Comparison of ENCODE assay signal across 1 fruit fly cellular context in genomic region chrX:7651657-7652056, dm6.
TF ChIP-seq lines count a peak whose summit lies in the region.

No protein-coding gene starts in this region.

TF ChIP-seq in whole organism, embryonic, 481 proteins besides CTCF, POLR2A, EP300 and RAD21 (continued from another document and continues in another):
- TF ChIP-seq CG4360 (GFP tag; IDR thresholded peaks at IDR 0.05; lab: Robert Waterston, UW) = peak; percentile 55
- TF ChIP-seq dimm (GFP tag; IDR thresholded peaks at IDR 0.05; lab: Robert Waterston, UW) = no peak
- peak; percentile 39 for TF ChIP-seq CG10654 (GFP tag; optimal IDR thresholded peaks at IDR 0.05; lab: Kevin White, UChicago)
- TF ChIP-seq CG1602 (GFP tag; optimal IDR thresholded peaks at IDR 0.05; lab: Kevin White, UChicago) = peak; percentile 45
- no peak for TF ChIP-seq aop (GFP tag; IDR thresholded peaks at IDR 0.05; lab: Robert Waterston, UW)
- peak; percentile 69 for TF ChIP-seq dmrt99B (tag; optimal IDR thresholded peaks at IDR 0.05; lab: Kevin White, UChicago)
- TF ChIP-seq hb (GFP tag; IDR thresholded peaks at IDR 0.05; lab: Robert Waterston, UW; ENCODE audit: partially characterized antibody) = no peak
- no peak for TF ChIP-seq sqz (GFP tag; optimal IDR thresholded peaks at IDR 0.05; lab: Kevin White, UChicago)
- peak; percentile 39; the same call in 1 of the 2 replicates for TF ChIP-seq ranshi (GFP tag; IDR thresholded peaks at IDR 0.05; lab: Robert Waterston, UW)
- no peak for TF ChIP-seq Trl (optimal IDR thresholded peaks at IDR 0.05; lab: Kevin White, UChicago)
- peak; percentile 49 for TF ChIP-seq Trl (GFP tag; optimal IDR thresholded peaks at IDR 0.05; lab: Kevin White, UChicago)
- TF ChIP-seq CG14860 (GFP tag; IDR thresholded peaks at IDR 0.05; lab: Robert Waterston, UW; ENCODE audit: partially characterized antibody) = no peak
- peak; percentile 62 for TF ChIP-seq HLH3B (GFP tag; IDR thresholded peaks at IDR 0.05; lab: Robert Waterston, UW)
- TF ChIP-seq Oli (tag; optimal IDR thresholded peaks at IDR 0.05; lab: Kevin White, UChicago) = peak; percentile 74
- peak; percentile 33; the same call in 1 of the 3 replicates for TF ChIP-seq gce (GFP tag; IDR thresholded peaks at IDR 0.05; lab: Robert Waterston, UW)
- peak; percentile 68 for TF ChIP-seq nmo (GFP tag; optimal IDR thresholded peaks at IDR 0.05; lab: Kevin White, UChicago)
- peak; percentile 35 for TF ChIP-seq Bdp1 (GFP tag; optimal IDR thresholded peaks at IDR 0.05; lab: Kevin White, UChicago)
- no peak for TF ChIP-seq bbx (GFP tag; IDR thresholded peaks at IDR 0.05; lab: Robert Waterston, UW; ENCODE audit: partially characterized antibody)
- no peak for TF ChIP-seq TFAM (GFP tag; optimal IDR thresholded peaks at IDR 0.05; lab: Kevin White, UChicago)
- no peak for TF ChIP-seq Oaz (GFP tag; IDR thresholded peaks at IDR 0.05; lab: Robert Waterston, UW)
- TF ChIP-seq CG31388 (GFP tag; optimal IDR thresholded peaks at IDR 0.05; lab: Kevin White, UChicago) = no peak
- TF ChIP-seq ind (GFP tag; optimal IDR thresholded peaks at IDR 0.05; lab: Kevin White, UChicago) = peak; percentile 70
- TF ChIP-seq CG9215 (GFP tag; IDR thresholded peaks at IDR 0.05; lab: Robert Waterston, UW) = peak; percentile 28; the same call in 1 of the 2 replicates
- no peak for TF ChIP-seq Lpt (GFP tag; optimal IDR thresholded peaks at IDR 0.05; lab: Kevin White, UChicago)
- TF ChIP-seq sim (GFP tag; IDR thresholded peaks at IDR 0.05; lab: Robert Waterston, UW) = no peak
- peak; percentile 57 for TF ChIP-seq HLH54F (GFP tag; optimal IDR thresholded peaks at IDR 0.05; lab: Kevin White, UChicago)
- peak; percentile 64 for TF ChIP-seq CG3847 (GFP tag; IDR thresholded peaks at IDR 0.05; lab: Robert Waterston, UW)
- TF ChIP-seq sr (GFP tag; IDR thresholded peaks at IDR 0.05; lab: Robert Waterston, UW) = no peak; the same call in 2 of the 3 replicates
- no peak for TF ChIP-seq tna (GFP tag; IDR thresholded peaks at IDR 0.05; lab: Robert Waterston, UW; ENCODE audit: partially characterized antibody)
- peak; percentile 58 for TF ChIP-seq CG6272 (GFP tag; IDR thresholded peaks at IDR 0.05; lab: Robert Waterston, UW)
- TF ChIP-seq CG7372 (GFP tag; IDR thresholded peaks at IDR 0.05; lab: Robert Waterston, UW) = peak; percentile 45; the same call in 1 of the 2 replicates
- TF ChIP-seq chm (GFP tag; IDR thresholded peaks at IDR 0.05; lab: Robert Waterston, UW) = peak; percentile 70
- TF ChIP-seq CG3838 (GFP tag; optimal IDR thresholded peaks at IDR 0.05; lab: Kevin White, UChicago) = peak; percentile 6
- TF ChIP-seq Six4 (GFP tag; optimal IDR thresholded peaks at IDR 0.05; lab: Kevin White, UChicago) = peak; percentile 42
- TF ChIP-seq CG13123 (GFP tag; optimal IDR thresholded peaks at IDR 0.05; lab: Kevin White, UChicago) = no peak
- TF ChIP-seq nerfin-1 (tag; optimal IDR thresholded peaks at IDR 0.05; lab: Kevin White, UChicago) = peak; percentile 42
- TF ChIP-seq Dref (GFP tag; IDR thresholded peaks at IDR 0.05; lab: Robert Waterston, UW) = 0 out of 2 replicates have a peak, but pooled peaks have one; percentile 18
- peak; percentile 81 for TF ChIP-seq CG11456 (GFP tag; IDR thresholded peaks at IDR 0.05; lab: Robert Waterston, UW)
- peak; percentile 62 for TF ChIP-seq CG6689 (GFP tag; IDR thresholded peaks at IDR 0.05; lab: Robert Waterston, UW)
- TF ChIP-seq CG10147 (GFP tag; optimal IDR thresholded peaks at IDR 0.05; lab: Kevin White, UChicago) = peak; percentile 21
- TF ChIP-seq az2 (GFP tag; optimal IDR thresholded peaks at IDR 0.05; lab: Kevin White, UChicago) = peak; percentile 73
- no peak for TF ChIP-seq crol (GFP tag; IDR thresholded peaks at IDR 0.05; lab: Robert Waterston, UW)
- TF ChIP-seq Fer1 (GFP tag; optimal IDR thresholded peaks at IDR 0.05; lab: Kevin White, UChicago) = peak; percentile 42
- peak; percentile 41; the same call in 1 of the 2 replicates for TF ChIP-seq CG10959 (GFP tag; IDR thresholded peaks at IDR 0.05; lab: Robert Waterston, UW)
- peak; percentile 35 for TF ChIP-seq CG8089 (GFP tag; optimal IDR thresholded peaks at IDR 0.05; lab: Kevin White, UChicago)
- no peak for TF ChIP-seq CG4328 (GFP tag; optimal IDR thresholded peaks at IDR 0.05; lab: Kevin White, UChicago)
- no peak for TF ChIP-seq ato (GFP tag; IDR thresholded peaks at IDR 0.05; lab: Robert Waterston, UW; ENCODE audit: partially characterized antibody)
- peak; percentile 66 for TF ChIP-seq bab2 (GFP tag; optimal IDR thresholded peaks at IDR 0.05; lab: Kevin White, UChicago)
- TF ChIP-seq sens (GFP tag; lab: Kevin White, UChicago) = peak; percentile 86
- peak; percentile 38 for TF ChIP-seq CG18011 (GFP tag; optimal IDR thresholded peaks at IDR 0.05; lab: Kevin White, UChicago)
- TF ChIP-seq CG11085 (GFP tag; IDR thresholded peaks at IDR 0.05; lab: Robert Waterston, UW) = no peak
- peak; percentile 69 for TF ChIP-seq dmrt11E (tag; optimal IDR thresholded peaks at IDR 0.05; lab: Kevin White, UChicago)
- no peak for TF ChIP-seq bowl (GFP tag; IDR thresholded peaks at IDR 0.05; lab: Robert Waterston, UW)
- peak in 1 of 2 experiments; percentile 44 for TF ChIP-seq Pdp1 (GFP tag; optimal IDR thresholded peaks at IDR 0.05; lab: Kevin White, UChicago)
- no peak for TF ChIP-seq Sin3A (optimal IDR thresholded peaks at IDR 0.05; lab: Kevin White, UChicago)
- no peak for TF ChIP-seq CG7271 (tag; optimal IDR thresholded peaks at IDR 0.05; lab: Kevin White, UChicago)
- peak; percentile 70; the same call in 2 of the 3 replicates for TF ChIP-seq H15 (GFP tag; IDR thresholded peaks at IDR 0.05; lab: Robert Waterston, UW)
- peak; percentile 30 for TF ChIP-seq ems (GFP tag; optimal IDR thresholded peaks at IDR 0.05; lab: Kevin White, UChicago)
- no peak for TF ChIP-seq hbn (GFP tag; IDR thresholded peaks at IDR 0.05; lab: Robert Waterston, UW; ENCODE audit: partially characterized antibody)
- TF ChIP-seq CG4820 (GFP tag; optimal IDR thresholded peaks at IDR 0.05; lab: Kevin White, UChicago) = peak; percentile 63
- TF ChIP-seq ro (GFP tag; IDR thresholded peaks at IDR 0.05; lab: Robert Waterston, UW) = peak; percentile 22; the same call in 1 of the 2 replicates
- TF ChIP-seq CG14667 (GFP tag; IDR thresholded peaks at IDR 0.05; lab: Robert Waterston, UW) = peak; percentile 40; the same call in 1 of the 2 replicates
- peak; percentile 12 for TF ChIP-seq CG6254 (GFP tag; optimal IDR thresholded peaks at IDR 0.05; lab: Kevin White, UChicago)
- TF ChIP-seq chif (GFP tag; optimal IDR thresholded peaks at IDR 0.05; lab: Kevin White, UChicago) = peak; percentile 68 to 73
- TF ChIP-seq CG7745 (tag; optimal IDR thresholded peaks at IDR 0.05; lab: Kevin White, UChicago) = no peak
- no peak for TF ChIP-seq Sry-β (GFP tag; optimal IDR thresholded peaks at IDR 0.05; lab: Kevin White, UChicago)
- TF ChIP-seq BtbVII (GFP tag; optimal IDR thresholded peaks at IDR 0.05; lab: Kevin White, UChicago) = peak; percentile 45
- TF ChIP-seq ci (GFP tag; IDR thresholded peaks at IDR 0.05; lab: Robert Waterston, UW) = peak; percentile 87
- TF ChIP-seq hth (optimal IDR thresholded peaks at IDR 0.05; lab: Kevin White, UChicago) = no peak
- TF ChIP-seq sob (GFP tag; IDR thresholded peaks at IDR 0.05; lab: Robert Waterston, UW) = peak; percentile 81
- TF ChIP-seq Ets97D (GFP tag; optimal IDR thresholded peaks at IDR 0.05; lab: Kevin White, UChicago) = no peak
- no peak for TF ChIP-seq cg (GFP tag; optimal IDR thresholded peaks at IDR 0.05; lab: Kevin White, UChicago)
- TF ChIP-seq Atf6 (GFP tag; IDR thresholded peaks at IDR 0.05; lab: Robert Waterston, UW) = no peak
- TF ChIP-seq B-H1 (GFP tag; IDR thresholded peaks at IDR 0.05; lab: Robert Waterston, UW) = no peak; the same call in 2 of the 3 replicates
- TF ChIP-seq HLHmδ (GFP tag; optimal IDR thresholded peaks at IDR 0.05; lab: Kevin White, UChicago) = no peak
- TF ChIP-seq Spps (tag; optimal IDR thresholded peaks at IDR 0.05; lab: Kevin White, UChicago) = no peak
- TF ChIP-seq CG12219 (GFP tag; optimal IDR thresholded peaks at IDR 0.05; lab: Kevin White, UChicago) = peak; percentile 48
- peak; percentile 35 for TF ChIP-seq CG1233 (GFP tag; optimal IDR thresholded peaks at IDR 0.05; lab: Kevin White, UChicago)
- TF ChIP-seq grn (GFP tag; optimal IDR thresholded peaks at IDR 0.05; lab: Kevin White, UChicago) = no peak
- TF ChIP-seq Hr78 (GFP tag; optimal IDR thresholded peaks at IDR 0.05; lab: Kevin White, UChicago) = no peak
- TF ChIP-seq danr (GFP tag; IDR thresholded peaks at IDR 0.05; lab: Robert Waterston, UW) = 0 out of 2 replicates have a peak, but pooled peaks have one; percentile 14
- no peak for TF ChIP-seq luna (GFP tag; optimal IDR thresholded peaks at IDR 0.05; lab: Kevin White, UChicago)
- peak; percentile 14 for TF ChIP-seq CG10267 (tag; optimal IDR thresholded peaks at IDR 0.05; lab: Kevin White, UChicago)
- peak; percentile 48; the same call in 1 of the 2 replicates for TF ChIP-seq ap (GFP tag; IDR thresholded peaks at IDR 0.05; lab: Robert Waterston, UW)
- TF ChIP-seq exex (tag; optimal IDR thresholded peaks at IDR 0.05; lab: Kevin White, UChicago) = peak; percentile 31
- no peak; the same call in 1 of the 2 replicates for TF ChIP-seq onecut (GFP tag; IDR thresholded peaks at IDR 0.05; lab: Robert Waterston, UW)
- TF ChIP-seq Kr (GFP tag; optimal IDR thresholded peaks at IDR 0.05; lab: Kevin White, UChicago) = no peak
- no peak for TF ChIP-seq wek (GFP tag; optimal IDR thresholded peaks at IDR 0.05; lab: Kevin White, UChicago)
- TF ChIP-seq CG8478 (optimal IDR thresholded peaks at IDR 0.05; lab: Kevin White, UChicago) = no peak
- TF ChIP-seq CG8388 (GFP tag; optimal IDR thresholded peaks at IDR 0.05; lab: Kevin White, UChicago) = peak; percentile 54
- peak; percentile 81 for TF ChIP-seq dysf (GFP tag; IDR thresholded peaks at IDR 0.05; lab: Robert Waterston, UW)
- TF ChIP-seq CG17802 (tag; optimal IDR thresholded peaks at IDR 0.05; lab: Kevin White, UChicago) = no peak
- TF ChIP-seq CG11504 (tag; optimal IDR thresholded peaks at IDR 0.05; lab: Kevin White, UChicago) = peak; percentile 64
- TF ChIP-seq insv (GFP tag; optimal IDR thresholded peaks at IDR 0.05; lab: Kevin White, UChicago) = no peak
- TF ChIP-seq Sox100B (GFP tag; optimal IDR thresholded peaks at IDR 0.05; lab: Kevin White, UChicago) = peak; percentile 22
- no peak for TF ChIP-seq Hey (tag; optimal IDR thresholded peaks at IDR 0.05; lab: Kevin White, UChicago)
- TF ChIP-seq CG9876 (GFP tag; optimal IDR thresholded peaks at IDR 0.05; lab: Kevin White, UChicago) = peak; percentile 19
- TF ChIP-seq tin (GFP tag; optimal IDR thresholded peaks at IDR 0.05; lab: Kevin White, UChicago) = peak; percentile 40
- no peak for TF ChIP-seq prd (optimal IDR thresholded peaks at IDR 0.05; lab: Kevin White, UChicago)
- peak; percentile 82 for TF ChIP-seq prd (GFP tag; IDR thresholded peaks at IDR 0.05; lab: Robert Waterston, UW)
- no peak for TF ChIP-seq MTF-1 (GFP tag; optimal IDR thresholded peaks at IDR 0.05; lab: Kevin White, UChicago; ENCODE audit: borderline replicate concordance)
- TF ChIP-seq Abd-B (GFP tag; optimal IDR thresholded peaks at IDR 0.05; lab: Kevin White, UChicago) = peak; percentile 7
- peak; percentile 27 for TF ChIP-seq CG13775 (GFP tag; optimal IDR thresholded peaks at IDR 0.05; lab: Kevin White, UChicago)
- TF ChIP-seq HHEX (GFP tag; optimal IDR thresholded peaks at IDR 0.05; lab: Kevin White, UChicago) = peak; percentile 70
- TF ChIP-seq eve (GFP tag; optimal IDR thresholded peaks at IDR 0.05; lab: Kevin White, UChicago) = peak in 1 of 2 experiments; percentile 2
- TF ChIP-seq dm (GFP tag; optimal IDR thresholded peaks at IDR 0.05; lab: Kevin White, UChicago) = peak; percentile 21
- TF ChIP-seq tll (GFP tag; optimal IDR thresholded peaks at IDR 0.05; lab: Kevin White, UChicago) = no peak
- TF ChIP-seq dati (GFP tag; IDR thresholded peaks at IDR 0.05; lab: Robert Waterston, UW) = 0 out of 2 replicates have a peak, but pooled peaks have one; percentile 35
- TF ChIP-seq stc (GFP tag; IDR thresholded peaks at IDR 0.05; lab: Robert Waterston, UW) = peak; percentile 44
- TF ChIP-seq H2.0 (GFP tag; IDR thresholded peaks at IDR 0.05; lab: Robert Waterston, UW) = peak; percentile 82
- peak; percentile 52 for TF ChIP-seq CG7556 (GFP tag; optimal IDR thresholded peaks at IDR 0.05; lab: Kevin White, UChicago)
- peak; percentile 37 for TF ChIP-seq org-1 (GFP tag; optimal IDR thresholded peaks at IDR 0.05; lab: Kevin White, UChicago)
- TF ChIP-seq CG16813 (GFP tag; IDR thresholded peaks at IDR 0.05; lab: Robert Waterston, UW; ENCODE audit: partially characterized antibody) = no peak
- peak; percentile 63 for TF ChIP-seq sisA (GFP tag; IDR thresholded peaks at IDR 0.05; lab: Robert Waterston, UW)
- no peak for TF ChIP-seq CG8290 (GFP tag; optimal IDR thresholded peaks at IDR 0.05; lab: Kevin White, UChicago)
- peak in 1 of 2 experiments; percentile 69 for TF ChIP-seq CG8290 (tag; optimal IDR thresholded peaks at IDR 0.05; lab: Kevin White, UChicago)
- TF ChIP-seq hkb (optimal IDR thresholded peaks at IDR 0.05; lab: Kevin White, UChicago) = no peak
- TF ChIP-seq hkb (GFP tag; IDR thresholded peaks at IDR 0.05; lab: Robert Waterston, UW) = peak; percentile 71
- TF ChIP-seq CG4730 (GFP tag; IDR thresholded peaks at IDR 0.05; lab: Robert Waterston, UW) = peak; percentile 53; the same call in 1 of the 2 replicates
- peak; percentile 39 for TF ChIP-seq ewg (GFP tag; optimal IDR thresholded peaks at IDR 0.05; lab: Kevin White, UChicago)
- no peak for TF ChIP-seq Opbp (GFP tag; IDR thresholded peaks at IDR 0.05; lab: Robert Waterston, UW; ENCODE audit: partially characterized antibody)
- TF ChIP-seq HLH4C (GFP tag; IDR thresholded peaks at IDR 0.05; lab: Robert Waterston, UW; ENCODE audit: partially characterized antibody) = no peak
- peak; percentile 83 for TF ChIP-seq gem (tag; optimal IDR thresholded peaks at IDR 0.05; lab: Kevin White, UChicago)
- peak; percentile 46; the same call in 1 of the 2 replicates for TF ChIP-seq esg (GFP tag; conservative IDR thresholded peaks at IDR 0.05; lab: Robert Waterston, UW)
- no peak for TF ChIP-seq B-H2 (GFP tag; optimal IDR thresholded peaks at IDR 0.05; lab: Kevin White, UChicago)
- no peak for TF ChIP-seq h (optimal IDR thresholded peaks at IDR 0.05; lab: Kevin White, UChicago)
- peak; percentile 18 for TF ChIP-seq salm (tag; optimal IDR thresholded peaks at IDR 0.05; lab: Kevin White, UChicago)
- TF ChIP-seq Adf1 (GFP tag; IDR thresholded peaks at IDR 0.05; lab: Robert Waterston, UW) = no peak
- TF ChIP-seq toy (GFP tag; IDR thresholded peaks at IDR 0.05; lab: Robert Waterston, UW) = no peak
- TF ChIP-seq en (GFP tag; optimal IDR thresholded peaks at IDR 0.05; lab: Kevin White, UChicago) = no peak
- peak; percentile 52; the same call in 1 of the 3 replicates for TF ChIP-seq CG34422 (GFP tag; IDR thresholded peaks at IDR 0.05; lab: Robert Waterston, UW)
